Worm (Caenorhabditis elegans): ENCODE measurements around the gene ZC155.4.

ce11 chrIII:5169699-5170098 is 45.6 kb downstream of the ZC155.4 start, which contains the start of gene ulp-1:
- TF ChIP-seq flt-1 (GFP tag; IDR thresholded peaks at IDR 0.05) = no peak
- TF ChIP-seq tbx-37 (GFP tag; conservative IDR thresholded peaks at IDR 0.05) = no peak
- TF ChIP-seq ama-1 (optimal IDR thresholded peaks at IDR 0.05) = no peak
- TF ChIP-seq ceh-13 (GFP tag; optimal IDR thresholded peaks at IDR 0.05) = no peak
- TF ChIP-seq scrt-1 (GFP tag; IDR thresholded peaks at IDR 0.05) = no peak
- TF ChIP-seq sea-1 (GFP tag; conservative IDR thresholded peaks at IDR 0.05) = no peak
- no peak for TF ChIP-seq pes-1 (GFP tag; IDR thresholded peaks at IDR 0.05)
- TF ChIP-seq F13C5.2 (tag; optimal IDR thresholded peaks at IDR 0.05) = no peak
- TF ChIP-seq hmbx-1 (tag; optimal IDR thresholded peaks at IDR 0.05) = no peak
- TF ChIP-seq tra-4 (tag; optimal IDR thresholded peaks at IDR 0.05) = no peak
